Fruit fly (Drosophila melanogaster) whole organism, embryonic: Measurements from ENCODE around the gene Aatf.

ENCODE experiments used
- BtbVII ChIP-seq: fragments of 200-800 bp; sonication (Bioruptor generic); optimal IDR thresholded peaks from 3 replicates; lab custom pipeline; 2017; ENCODE audit warnings: missing biosample characterization, mild to moderate bottlenecking, missing genetic modification characterization
- CG10321 ChIP-seq: fragments of 200-800 bp; sonication (Bioruptor generic); IDR thresholded peaks from 2 replicates; pipeline ENCODE4 v1.3.6; 2022; ENCODE audit warnings: missing biosample characterization, missing genetic modification characterization
- CG12391 ChIP-seq: fragments of 200-800 bp; sonication (Bioruptor generic); optimal IDR thresholded peaks from 3 replicates; lab custom pipeline; 2018; ENCODE audit warnings: missing biosample characterization, mild to moderate bottlenecking, missing genetic modification characterization, moderate library complexity
- CG12744 ChIP-seq: fragments of 200-800 bp; sonication (Bioruptor generic); optimal IDR thresholded peaks from 2 replicates; lab custom pipeline; 2016; ENCODE audit warnings: missing biosample characterization, missing genetic modification characterization
- CG14050 ChIP-seq: fragments of 200-800 bp; sonication (Bioruptor generic); IDR thresholded peaks from 3 replicates; pipeline ENCODE4 v1.3.6; 2022; ENCODE audit warnings: missing biosample characterization, missing genetic modification characterization
- CG3726 ChIP-seq: fragments of 200-800 bp; sonication (Bioruptor generic); IDR thresholded peaks from 3 replicates; pipeline ENCODE4, ENCODE4 v1.3.6; 2022; ENCODE audit warnings: missing biosample characterization, missing genetic modification characterization
- Ets65A ChIP-seq: fragments of 200-800 bp; sonication (Bioruptor generic); peaks from one replicate; lab custom pipeline; 2016; ENCODE audit warnings: missing biosample characterization, missing genetic modification characterization
- Neu2 ChIP-seq: fragments of 200-800 bp; sonication (Bioruptor generic); optimal IDR thresholded peaks from 3 replicates; lab custom pipeline; 2016; ENCODE audit warnings: missing biosample characterization, missing genetic modification characterization, borderline replicate concordance
- Ptx1 ChIP-seq: fragments of 200-800 bp; sonication (Bioruptor generic); IDR thresholded peaks from 2 replicates; pipeline ENCODE4 v1.3.6; 2022; ENCODE audit warnings: missing biosample characterization, missing genetic modification characterization
- Sox102F ChIP-seq: fragments of 200-800 bp; sonication (Bioruptor generic); optimal IDR thresholded peaks from 2 replicates; lab custom pipeline; 2018; ENCODE audit warnings: missing biosample characterization, mild to moderate bottlenecking, missing genetic modification characterization, moderate library complexity
- bigmax ChIP-seq: fragments of 200-800 bp; sonication (Bioruptor generic); optimal IDR thresholded peaks from 2 replicates; lab custom pipeline; 2018; ENCODE audit warnings: missing biosample characterization, mild to moderate bottlenecking, missing genetic modification characterization
- dmrt99B ChIP-seq: fragments of 200-800 bp; sonication (Bioruptor generic); optimal IDR thresholded peaks from 2 replicates; lab custom pipeline; 2018; ENCODE audit warnings: missing biosample characterization, mild to moderate bottlenecking, missing genetic modification characterization, moderate library complexity
- psq ChIP-seq: fragments of 200-800 bp; sonication (Bioruptor generic); optimal IDR thresholded peaks from 2 replicates; lab custom pipeline; 2017; ENCODE audit warnings: missing biosample characterization, missing genetic modification characterization
- sc ChIP-seq, 3 experiments: fragments of >200 bp in 2 of 3; fragments of 200-800 bp in 1 of 3; sonication (Bioruptor generic) in 1 of 3; optimal IDR thresholded peaks; 2 replicates in 2 of 3; 3 replicates in 1 of 3; lab custom pipeline; 2017; ENCODE audit warnings: mild to moderate bottlenecking in 1 of 3, missing biosample characterization in 1 of 3, missing genetic modification characterization in 1 of 3, missing genetic modification reagents in 1 of 3

- no peak for TF ChIP-seq CG14050 (GFP tag; lab: Robert Waterston, UW)
- no peak for TF ChIP-seq Ptx1
- TF ChIP-seq sc (optimal IDR thresholded peaks at IDR 0.05; lab: Kevin White, UChicago): no peak
- TF ChIP-seq sc (GFP tag; optimal IDR thresholded peaks at IDR 0.05; lab: Kevin White, UChicago): no peak
- TF ChIP-seq CG10321: no peak
- no peak for TF ChIP-seq dmrt99B (tag; lab: Kevin White, UChicago)
- no peak for TF ChIP-seq bigmax (GFP tag; lab: Kevin White, UChicago)
- TF ChIP-seq BtbVII: no peak
- no peak for TF ChIP-seq CG3726 (GFP tag; lab: Robert Waterston, UW)
- TF ChIP-seq CG12391 (tag; lab: Kevin White, UChicago): no peak
- no peak for TF ChIP-seq psq (GFP tag; lab: Kevin White, UChicago)
- TF ChIP-seq Ets65A (GFP tag; lab: Kevin White, UChicago): no peak
- no peak for TF ChIP-seq Neu2 (GFP tag; lab: Kevin White, UChicago)
- TF ChIP-seq Sox102F (GFP tag; lab: Kevin White, UChicago): no peak
- TF ChIP-seq CG12744 (GFP tag; lab: Kevin White, UChicago): no peak
Observed at dm6 chr2L:6751037-6751436, 33.6 kb downstream of the Aatf start.
